Worm (Caenorhabditis elegans) whole organism, early embryonic: Measurements from ENCODE around the gene fbxc-19.

ENCODE experiments used
- F13C5.2 ChIP-seq: sonication (generic microtip); optimal IDR thresholded peaks from 2 replicates; lab custom pipeline; 2017; ENCODE audit warnings: mild to moderate bottlenecking, missing genetic modification characterization, inconsistent platforms, missing compliant biosample characterization
- aly-1 ChIP-seq: sonication (generic microtip); optimal IDR thresholded peaks from 2 replicates; lab custom pipeline; 2016; ENCODE audit warnings: missing genetic modification characterization, missing compliant biosample characterization
- ama-1 ChIP-seq: fragments of 150-350 bp; optimal IDR thresholded peaks from 2 replicates; lab custom pipeline; 2014
- ceh-13 ChIP-seq: fragments of 200-800 bp; sonication (Bioruptor generic); optimal IDR thresholded peaks from 2 replicates; lab custom pipeline; 2018; ENCODE audit warnings: mild to moderate bottlenecking, missing genetic modification characterization, missing compliant biosample characterization
- ets-7 ChIP-seq: sonication (generic microtip); optimal IDR thresholded peaks from 2 replicates; lab custom pipeline; 2016; ENCODE audit warnings: missing genotype, missing genetic modification characterization, missing compliant biosample characterization
- flt-1 ChIP-seq: fragments of 200-800 bp; sonication (Bioruptor generic); IDR thresholded peaks from 2 replicates; pipeline ENCODE4 v1.3.6; 2022; ENCODE audit warnings: missing genetic modification characterization, missing compliant biosample characterization
- hmbx-1 ChIP-seq: sonication (generic microtip); optimal IDR thresholded peaks from 2 replicates; lab custom pipeline; 2016; ENCODE audit warnings: mild to moderate bottlenecking, missing genetic modification characterization, missing compliant biosample characterization
- scrt-1 ChIP-seq: fragments of 200-800 bp; sonication (Bioruptor generic); IDR thresholded peaks from 2 replicates; pipeline ENCODE4 v1.3.6; 2022; ENCODE audit warnings: missing genetic modification characterization, missing compliant biosample characterization
- sea-1 ChIP-seq: fragments of 200-800 bp; sonication (Bioruptor generic); conservative IDR thresholded peaks from 2 replicates; pipeline ENCODE4 v1.3.6; 2022; ENCODE audit warnings: missing genetic modification characterization, missing compliant biosample characterization
- tbx-37 ChIP-seq: fragments of 200-800 bp; sonication (Bioruptor generic); conservative IDR thresholded peaks from 2 replicates; pipeline ENCODE4 v1.3.6; 2022; ENCODE audit warnings: missing genetic modification reagents, missing genetic modification characterization, missing compliant biosample characterization
- tra-4 ChIP-seq: sonication (generic microtip); optimal IDR thresholded peaks from 2 replicates; lab custom pipeline; 2017; ENCODE audit warnings: missing genetic modification characterization, missing compliant biosample characterization

- no peak for TF ChIP-seq F13C5.2
- TF ChIP-seq ets-7 (tag; lab: Kevin White, UChicago) = no peak
- TF ChIP-seq tbx-37 (GFP tag; lab: Robert Waterston, UW) = no peak
- TF ChIP-seq ceh-13 (GFP tag; lab: Kevin White, UChicago) = no peak
- no peak for TF ChIP-seq ama-1 (lab: Kevin White, UChicago)
- no peak for TF ChIP-seq sea-1
- no peak for TF ChIP-seq hmbx-1
- TF ChIP-seq tra-4 (tag; lab: Kevin White, UChicago) = no peak
- TF ChIP-seq scrt-1 = no peak
- no peak for TF ChIP-seq flt-1 (GFP tag; lab: Robert Waterston, UW)
- no peak for TF ChIP-seq aly-1 (tag; lab: Kevin White, UChicago)
Measured at ce11 chrII:1816053-1816452, 4.2 kb upstream of the fbxc-19 start.
